Fruit fly (Drosophila melanogaster) whole organism, embryonic: ENCODE results near the gene CG7601.
A peak's percentile ranks its signal among the peaks of the same experiment; 100 is the strongest.

Experiments used
- Ada2b ChIP-seq: fragments of 200-800 bp; sonication (Bioruptor generic); IDR thresholded peaks from 2 replicates; pipeline ENCODE4 v1.3.6; 2022; ENCODE audit warnings: missing biosample characterization, missing genetic modification characterization
- Antp ChIP-seq: fragments of 200-800 bp; sonication (Bioruptor generic); optimal IDR thresholded peaks from 3 replicates; lab custom pipeline; 2016; ENCODE audit warnings: missing biosample characterization, missing genetic modification characterization
- Asciz ChIP-seq: fragments of 200-800 bp; sonication (Bioruptor generic); optimal IDR thresholded peaks from 2 replicates; lab custom pipeline; 2017; ENCODE audit warnings: missing biosample characterization, mild to moderate bottlenecking, missing genetic modification characterization, missing genetic modification reagents
- CG1024 ChIP-seq: fragments of 200-800 bp; sonication (Bioruptor generic); IDR thresholded peaks from 2 replicates; pipeline ENCODE4 v1.3.6; 2022; ENCODE audit warnings: missing biosample characterization, missing genetic modification characterization
- CG10321 ChIP-seq: fragments of 200-800 bp; sonication (Bioruptor generic); IDR thresholded peaks from 2 replicates; pipeline ENCODE4 v1.3.6; 2022; ENCODE audit warnings: missing biosample characterization, missing genetic modification characterization
- CG10959 ChIP-seq: fragments of 200-800 bp; sonication (Bioruptor generic); IDR thresholded peaks from 2 replicates; pipeline ENCODE4 v1.3.6; 2022; ENCODE audit warnings: missing biosample characterization, missing genetic modification characterization
- CG11093 ChIP-seq: fragments of 200-800 bp; sonication (Bioruptor generic); IDR thresholded peaks from 3 replicates; pipeline ENCODE4 v1.3.6; 2022; ENCODE audit warnings: missing biosample characterization, missing genetic modification characterization
- CG12659 ChIP-seq: fragments of 200-800 bp; sonication (Bioruptor generic); optimal IDR thresholded peaks from 3 replicates; lab custom pipeline; 2017; ENCODE audit warnings: mild to moderate bottlenecking, missing biosample characterization, missing genetic modification reagents, missing genetic modification characterization
- CG12942 ChIP-seq: fragments of 200-800 bp; sonication (Bioruptor generic); optimal IDR thresholded peaks from 3 replicates; lab custom pipeline; 2016; ENCODE audit warnings: missing biosample characterization, missing genetic modification characterization
- CG13624 ChIP-seq: fragments of 200-800 bp; sonication (Bioruptor generic); optimal IDR thresholded peaks from 2 replicates; lab custom pipeline; 2016; ENCODE audit warnings: missing biosample characterization, missing genetic modification characterization
- CG14014 ChIP-seq: fragments of 200-800 bp; sonication (Bioruptor generic); IDR thresholded peaks from 2 replicates; pipeline ENCODE4 v1.3.6; 2022; ENCODE audit warnings: missing biosample characterization, missing genetic modification characterization
- CG1603 ChIP-seq: fragments of 200-800 bp; sonication (Bioruptor generic); optimal IDR thresholded peaks from 2 replicates; lab custom pipeline; 2019; ENCODE audit warnings: missing biosample characterization, mild to moderate bottlenecking, missing genetic modification characterization, moderate library complexity
- CG17328 ChIP-seq: fragments of 200-800 bp; sonication (Bioruptor generic); IDR thresholded peaks from 2 replicates; pipeline ENCODE4 v1.3.6; 2022; ENCODE audit warnings: missing biosample characterization, missing genetic modification characterization
- CG1832 ChIP-seq: fragments of 200-800 bp; sonication (Bioruptor generic); optimal IDR thresholded peaks from 2 replicates; lab custom pipeline; 2017; ENCODE audit warnings: missing biosample characterization, mild to moderate bottlenecking, missing genetic modification characterization, inconsistent platforms
- CG2116 ChIP-seq: fragments of 200-800 bp; sonication (Bioruptor generic); optimal IDR thresholded peaks from 3 replicates; lab custom pipeline; 2018; ENCODE audit warnings: missing biosample characterization, mild to moderate bottlenecking, missing genetic modification characterization
- CG2678 ChIP-seq: fragments of 200-800 bp; sonication (Bioruptor generic); optimal IDR thresholded peaks from 3 replicates; lab custom pipeline; 2019; ENCODE audit warnings: missing biosample characterization, mild to moderate bottlenecking, missing genetic modification characterization, moderate library complexity
- CG3163 ChIP-seq: fragments of 200-800 bp; sonication (Bioruptor generic); optimal IDR thresholded peaks from 3 replicates; lab custom pipeline; 2016; ENCODE audit warnings: missing biosample characterization, missing genetic modification characterization
- CG32772 ChIP-seq: fragments of 200-800 bp; sonication (Bioruptor generic); IDR thresholded peaks from 2 replicates; pipeline ENCODE4 v1.3.6; 2022; ENCODE audit warnings: missing biosample characterization, missing genetic modification characterization
- CG4404 ChIP-seq: fragments of 200-800 bp; sonication (Bioruptor generic); IDR thresholded peaks from 2 replicates; pipeline ENCODE4 v1.3.6; 2022; ENCODE audit warnings: missing biosample characterization, missing genetic modification characterization
- CG5180 ChIP-seq: fragments of 200-800 bp; sonication (Bioruptor generic); optimal IDR thresholded peaks from 3 replicates; lab custom pipeline; 2017; ENCODE audit warnings: missing biosample characterization, missing genetic modification characterization, mild to moderate bottlenecking, moderate library complexity, missing genetic modification reagents
- CG6272 ChIP-seq: fragments of 200-800 bp; sonication (Bioruptor generic); IDR thresholded peaks from 2 replicates; pipeline ENCODE4 v1.3.6; 2022; ENCODE audit warnings: missing biosample characterization, missing genetic modification characterization
- CG7357 ChIP-seq: fragments of 200-800 bp; sonication (Bioruptor generic); IDR thresholded peaks from 3 replicates; pipeline ENCODE4 v1.3.6; 2022; ENCODE audit warnings: missing biosample characterization, missing genetic modification characterization
- CG7372 ChIP-seq: fragments of 200-800 bp; sonication (Bioruptor generic); IDR thresholded peaks from 2 replicates; pipeline ENCODE4 v1.3.6; 2022; ENCODE audit warnings: missing biosample characterization, missing genetic modification characterization
- CG7556 ChIP-seq: fragments of 200-800 bp; sonication (Bioruptor generic); optimal IDR thresholded peaks from 2 replicates; lab custom pipeline; 2017; ENCODE audit warnings: missing biosample characterization, mild to moderate bottlenecking, missing genetic modification characterization
- CG8924 ChIP-seq: fragments of 200-800 bp; optimal IDR thresholded peaks from 3 replicates; lab custom pipeline; 2019; ENCODE audit warnings: missing biosample characterization, mild to moderate bottlenecking, missing genetic modification characterization, moderate library complexity
- CTCF ChIP-seq: fragments of 200-800 bp; sonication (Bioruptor generic); optimal IDR thresholded peaks from 2 replicates; lab custom pipeline; 2017; ENCODE audit warnings: missing biosample characterization, mild to moderate bottlenecking, missing genetic modification characterization, moderate library complexity
- HLH3B ChIP-seq: fragments of 200-800 bp; sonication (Bioruptor generic); IDR thresholded peaks from 2 replicates; pipeline ENCODE4 v1.3.6; 2022; ENCODE audit warnings: missing biosample characterization, missing genetic modification characterization
- Lim3 ChIP-seq: fragments of 200-800 bp; sonication (Bioruptor generic); IDR thresholded peaks from 2 replicates; pipeline ENCODE4 v1.3.6; 2022; ENCODE audit warnings: missing biosample characterization, missing genetic modification characterization
- Mes4 ChIP-seq: fragments of 200-800 bp; sonication (Bioruptor generic); optimal IDR thresholded peaks from 2 replicates; lab custom pipeline; 2016; ENCODE audit warnings: missing biosample characterization, missing genetic modification characterization
- NFAT ChIP-seq: fragments of 200-800 bp; sonication (Bioruptor generic); IDR thresholded peaks from 2 replicates; pipeline ENCODE4 v1.3.6; 2022; ENCODE audit warnings: missing biosample characterization, missing genetic modification characterization
- Ssrp ChIP-seq: fragments of 200-800 bp; sonication (Bioruptor generic); optimal IDR thresholded peaks from 2 replicates; lab custom pipeline; 2018; ENCODE audit warnings: missing biosample characterization, mild to moderate bottlenecking, missing genetic modification characterization, moderate library complexity
- Trl ChIP-seq, 3 experiments: fragments of >200 bp in 2 of 3; fragments of 200-800 bp in 1 of 3; sonication (Bioruptor generic) in 1 of 3; optimal IDR thresholded peaks; 2 replicates in 1 of 3; 3 replicates in 2 of 3; lab custom pipeline; 2016 to 2017; ENCODE audit warnings: missing biosample characterization in 1 of 3, missing genetic modification characterization in 1 of 3
- Xbp1 ChIP-seq: fragments of 200-800 bp; sonication (Bioruptor generic); optimal IDR thresholded peaks from 3 replicates; lab custom pipeline; 2016; ENCODE audit warnings: missing biosample characterization, mild to moderate bottlenecking, missing genetic modification characterization
- abd-A ChIP-seq: fragments of 200-800 bp; sonication (Bioruptor generic); optimal IDR thresholded peaks from 3 replicates; lab custom pipeline; 2019; ENCODE audit warnings: missing biosample characterization, mild to moderate bottlenecking, missing genetic modification characterization, moderate library complexity
- bsh ChIP-seq, 2 experiments: fragments of 200-800 bp; sonication (Bioruptor generic); optimal IDR thresholded peaks; 2 replicates each; lab custom pipeline; 2017 to 2018; ENCODE audit warnings: mild to moderate bottlenecking in 2 of 2, missing biosample characterization in 2 of 2, missing genetic modification characterization in 2 of 2, moderate library complexity in 1 of 2
- da ChIP-seq: fragments of 200-800 bp; sonication (Bioruptor generic); optimal IDR thresholded peaks from 2 replicates; lab custom pipeline; 2016; ENCODE audit warnings: missing biosample characterization, missing genetic modification characterization
- dimm ChIP-seq: fragments of 200-800 bp; sonication (Bioruptor generic); IDR thresholded peaks from 2 replicates; pipeline ENCODE4 v1.3.6; 2022; ENCODE audit warnings: missing biosample characterization, missing genetic modification characterization
- dpn ChIP-seq, 2 experiments: fragments of 200-800 bp; sonication (Bioruptor generic); optimal IDR thresholded peaks; 3 replicates each; lab custom pipeline; 2016; ENCODE audit warnings: missing biosample characterization in 2 of 2, missing genetic modification characterization in 2 of 2
- grau ChIP-seq: fragments of 200-800 bp; optimal IDR thresholded peaks from 3 replicates; lab custom pipeline; 2019; ENCODE audit warnings: missing biosample characterization, mild to moderate bottlenecking, missing genetic modification characterization, moderate library complexity
- gsb-n ChIP-seq: fragments of 200-800 bp; sonication (Bioruptor generic); optimal IDR thresholded peaks from 3 replicates; lab custom pipeline; 2018; ENCODE audit warnings: missing biosample characterization, mild to moderate bottlenecking, missing genetic modification characterization
- lilli ChIP-seq: fragments of 200-800 bp; sonication (Bioruptor generic); optimal IDR thresholded peaks from 3 replicates; lab custom pipeline; 2016; ENCODE audit warnings: missing biosample characterization, missing genetic modification characterization
- mam ChIP-seq: fragments of 200-800 bp; sonication (Bioruptor generic); optimal IDR thresholded peaks from 3 replicates; lab custom pipeline; 2016; ENCODE audit warnings: missing biosample characterization, missing genetic modification characterization
- oc ChIP-seq: fragments of 200-800 bp; sonication (Bioruptor generic); optimal IDR thresholded peaks from 2 replicates; lab custom pipeline; 2018; ENCODE audit warnings: missing biosample characterization, mild to moderate bottlenecking, missing genetic modification characterization, moderate library complexity
- sd ChIP-seq: fragments of 200-800 bp; sonication (Bioruptor generic); optimal IDR thresholded peaks from 3 replicates; lab custom pipeline; 2018; ENCODE audit warnings: missing biosample characterization, mild to moderate bottlenecking, missing genetic modification characterization, moderate library complexity
- slbo ChIP-seq: fragments of 200-800 bp; sonication (Bioruptor generic); IDR thresholded peaks from 2 replicates; pipeline ENCODE4 v1.3.6; 2022; ENCODE audit warnings: missing biosample characterization, missing genetic modification characterization
- ssp ChIP-seq: fragments of 200-800 bp; sonication (Bioruptor generic); IDR thresholded peaks from 2 replicates; pipeline ENCODE4 v1.3.6; 2022; ENCODE audit warnings: missing biosample characterization, missing genetic modification characterization
- tna ChIP-seq: fragments of 200-800 bp; sonication (Bioruptor generic); IDR thresholded peaks from 2 replicates; pipeline ENCODE4 v1.3.6; 2022; ENCODE audit warnings: missing biosample characterization, missing genetic modification characterization; ENCODE audit not compliant: partially characterized antibody
- trh ChIP-seq: fragments of 200-800 bp; sonication (Bioruptor generic); optimal IDR thresholded peaks from 2 replicates; lab custom pipeline; 2016; ENCODE audit warnings: missing biosample characterization, missing genetic modification characterization
- wek ChIP-seq: fragments of 200-800 bp; sonication (Bioruptor generic); optimal IDR thresholded peaks from 3 replicates; lab custom pipeline; 2018; ENCODE audit warnings: missing biosample characterization, mild to moderate bottlenecking, missing genetic modification characterization, moderate library complexity
- wor ChIP-seq: fragments of 200-800 bp; sonication (Bioruptor generic); IDR thresholded peaks from 2 replicates; pipeline ENCODE4 v1.3.6; 2022; ENCODE audit warnings: missing biosample characterization, missing genetic modification characterization
- zfh1 ChIP-seq: fragments of 200-800 bp; sonication (Bioruptor generic); IDR thresholded peaks from 3 replicates; pipeline ENCODE4 v1.3.6; 2022; ENCODE audit warnings: missing biosample characterization, missing genetic modification characterization

The CG7601 gene

dm6 chr3R:29772090-29772794 lies 35.7 kb upstream of the CG7601 start (continued):
- TF ChIP-seq CG6272 (peak; percentile 46), CG5180 (GFP tag; lab: Kevin White, UChicago) (no peak), CTCF (GFP tag; lab: Kevin White, UChicago) (no peak), CG1024 (no peak), CG10321 (GFP tag; lab: Robert Waterston, UW) (no peak), CG12942 (GFP tag; lab: Kevin White, UChicago) (no peak), abd-A (tag; lab: Kevin White, UChicago) (no peak), wor (GFP tag; lab: Robert Waterston, UW) (no peak), dimm (GFP tag; lab: Robert Waterston, UW) (no peak), CG2116 (GFP tag; lab: Kevin White, UChicago) (no peak), CG2678 (tag; lab: Kevin White, UChicago) (peak; percentile 73), ssp (GFP tag; lab: Robert Waterston, UW) (no peak), CG12659 (GFP tag; lab: Kevin White, UChicago) (peak; percentile 24), CG4404 (no peak), Asciz (no peak), dpn (GFP tag; optimal IDR thresholded peaks at IDR 0.05; lab: Kevin White, UChicago) (peak in 1 of 2 experiments; percentile 49), NFAT (GFP tag; lab: Robert Waterston, UW) (peak; percentile 75), CG1832 (GFP tag; lab: Kevin White, UChicago) (no peak), CG3163 (GFP tag; lab: Kevin White, UChicago) (no peak), CG7372 (GFP tag; lab: Robert Waterston, UW) (no peak), zfh1 (GFP tag; lab: Robert Waterston, UW) (peak; percentile 32; the same call in 1 of the 3 replicates), slbo (GFP tag; lab: Robert Waterston, UW) (peak; percentile 44), CG14014 (GFP tag; lab: Robert Waterston, UW) (peak; percentile 8; the same call in 1 of the 2 replicates), CG32772 (GFP tag; lab: Robert Waterston, UW) (no peak), grau (no peak), lilli (GFP tag; lab: Kevin White, UChicago) (peak; percentile 20), Mes4 (GFP tag; lab: Kevin White, UChicago) (no peak), Lim3 (GFP tag; lab: Robert Waterston, UW) (no peak), oc (tag; lab: Kevin White, UChicago) (no peak), da (GFP tag; lab: Kevin White, UChicago) (no peak), CG10959 (no peak), Trl (optimal IDR thresholded peaks at IDR 0.05; lab: Kevin White, UChicago) (peak in 1 of 2 experiments; percentile 96), Trl (GFP tag; optimal IDR thresholded peaks at IDR 0.05; lab: Kevin White, UChicago) (peak; percentile 47), trh (no peak), bsh (GFP tag; optimal IDR thresholded peaks at IDR 0.05; lab: Kevin White, UChicago) (no peak), CG11093 (no peak), CG13624 (GFP tag; lab: Kevin White, UChicago) (no peak), Ada2b (no peak), mam (peak; percentile 2), Xbp1 (GFP tag; lab: Kevin White, UChicago) (peak; percentile 9), sd (tag; lab: Kevin White, UChicago) (no peak), CG17328 (GFP tag; lab: Robert Waterston, UW) (no peak), wek (GFP tag; lab: Kevin White, UChicago) (no peak), Ssrp (tag; lab: Kevin White, UChicago) (peak; percentile 5), CG7556 (GFP tag; lab: Kevin White, UChicago) (peak; percentile 69), CG7357 (GFP tag; lab: Robert Waterston, UW) (no peak), CG8924 (no peak), HLH3B (GFP tag; lab: Robert Waterston, UW) (no peak), Antp (GFP tag; lab: Kevin White, UChicago) (peak; percentile 8), tna (no peak), CG1603 (tag; lab: Kevin White, UChicago) (no peak), gsb-n (tag; lab: Kevin White, UChicago) (no peak)
